Worm (Caenorhabditis elegans): ENCODE data around the gene F54B8.4.

ce11 chrV:15841095-15841494 lies 24.9 kb downstream of the F54B8.4 start, which contains the start of gene srh-149:
- TF ChIP-seq fos-1 (tag; optimal IDR thresholded peaks at IDR 0.05) (no peak), mdl-1 (tag; optimal IDR thresholded peaks at IDR 0.05) (no peak), R02D3.7 (tag; optimal IDR thresholded peaks at IDR 0.05) (no peak)
